Worm (Caenorhabditis elegans): ENCODE data around the gene igdb-3.

DNA sequence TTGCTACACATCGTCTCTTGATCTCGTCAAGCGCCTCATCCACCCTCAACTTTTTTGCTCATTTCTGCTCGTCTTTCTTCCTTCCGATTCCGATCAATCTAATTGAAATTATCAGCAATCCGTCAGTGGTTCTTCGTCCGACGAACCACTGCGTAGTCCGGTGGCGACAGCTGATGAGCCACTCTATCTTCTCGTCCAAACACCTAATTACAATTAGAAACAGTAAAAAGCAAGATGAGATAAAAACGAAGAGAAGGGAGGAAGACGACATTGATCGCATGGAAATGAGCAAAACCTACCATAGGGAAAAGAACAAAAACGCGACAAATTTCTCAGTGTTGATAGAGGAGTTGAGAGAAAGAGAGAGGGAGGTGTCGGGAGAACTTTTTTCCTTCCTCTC, 14.2 kb downstream of the igdb-3 start:
- no peak for TF ChIP-seq snpc-4 (tag; optimal IDR thresholded peaks at IDR 0.05)
- TF ChIP-seq nhr-237 (tag; optimal IDR thresholded peaks at IDR 0.05) = no peak
- TF ChIP-seq daf-12 (tag; optimal IDR thresholded peaks at IDR 0.05) = no peak
- no peak for TF ChIP-seq ztf-11 (tag; optimal IDR thresholded peaks at IDR 0.05)
- TF ChIP-seq nhr-11 (tag; optimal IDR thresholded peaks at IDR 0.05) = no peak
- TF ChIP-seq zag-1 (tag; optimal IDR thresholded peaks at IDR 0.05) = no peak
- no peak for TF ChIP-seq ama-1 (optimal IDR thresholded peaks at IDR 0.05)
- no peak for TF ChIP-seq unc-62 (GFP tag; optimal IDR thresholded peaks at IDR 0.05)

Data from whole organism, L3 larva.